Fruit fly (Drosophila melanogaster) whole organism, wandering third instar larva: ENCODE measurements around the gene Peritrophin-A.

Source experiments
- Abd-B ChIP-seq: fragments of >200 bp; optimal IDR thresholded peaks from 2 replicates; lab custom pipeline; 2017; ENCODE audit warnings: missing biosample characterization, missing genetic modification characterization
- CG9705 ChIP-seq: fragments of 200-800 bp; sonication (Bioruptor generic); optimal IDR thresholded peaks from 2 replicates; lab custom pipeline; 2018; ENCODE audit warnings: missing biosample characterization, mild to moderate bottlenecking, missing genetic modification characterization
- CrebA ChIP-seq: fragments of 200-800 bp; sonication (Bioruptor generic); optimal IDR thresholded peaks from 2 replicates; lab custom pipeline; 2016; ENCODE audit warnings: missing biosample characterization, mild to moderate bottlenecking, missing genetic modification characterization, borderline replicate concordance
- Dfd ChIP-seq: fragments of >200 bp; optimal IDR thresholded peaks from 2 replicates; lab custom pipeline; 2017; ENCODE audit warnings: missing biosample characterization, missing genetic modification characterization
- Dif ChIP-seq: fragments of 200-275, 200-300 bp; sonication (Bioruptor generic); optimal IDR thresholded peaks from 2 replicates; lab custom pipeline; 2018; ENCODE audit warnings: missing biosample characterization, missing genetic modification characterization; ENCODE audit not compliant: partially characterized antibody
- GATAd ChIP-seq: sonication (Bioruptor generic); optimal IDR thresholded peaks from 2 replicates; lab custom pipeline; 2016; ENCODE audit warnings: missing biosample characterization, missing genetic modification characterization
- HLH106 ChIP-seq: fragments of 200-800 bp; optimal IDR thresholded peaks from 3 replicates; lab custom pipeline; 2019; ENCODE audit warnings: missing biosample characterization, mild to moderate bottlenecking, missing genetic modification characterization, moderate library complexity
- Hnf4 ChIP-seq: fragments of 200-800 bp; sonication (Bioruptor generic); optimal IDR thresholded peaks from 2 replicates; lab custom pipeline; 2016; ENCODE audit warnings: missing biosample characterization, mild to moderate bottlenecking, missing genetic modification characterization
- Hr83 ChIP-seq: fragments of 200-300 bp; sonication (Bioruptor generic); optimal IDR thresholded peaks from 2 replicates; lab custom pipeline; 2016; ENCODE audit warnings: missing biosample characterization, mild to moderate bottlenecking, missing genetic modification characterization, moderate library complexity; ENCODE audit not compliant: poor library complexity, severe bottlenecking
- Jra ChIP-seq: sonication (Bioruptor generic); optimal IDR thresholded peaks from 2 replicates; lab custom pipeline; 2016; ENCODE audit warnings: missing biosample characterization, missing genetic modification characterization
- Mio ChIP-seq: sonication (Bioruptor generic); optimal IDR thresholded peaks from 2 replicates; lab custom pipeline; 2016; ENCODE audit warnings: missing biosample characterization, missing genetic modification characterization
- Myc ChIP-seq: fragments of >200 bp; optimal IDR thresholded peaks from 2 replicates; lab custom pipeline; 2017
- N ChIP-seq: fragments of >200 bp; optimal IDR thresholded peaks from 2 replicates; lab custom pipeline; 2018; ENCODE audit warnings: missing biosample characterization, missing external identifiers, missing genetic modification characterization
- OdsH ChIP-seq: fragments of 200-800 bp; sonication (Bioruptor generic); optimal IDR thresholded peaks from 2 replicates; lab custom pipeline; 2016; ENCODE audit warnings: missing biosample characterization, mild to moderate bottlenecking, missing genetic modification characterization
- Rel ChIP-seq, 2 experiments: fragments of 200-800 bp; sonication (Bioruptor generic) in 1 of 2; optimal IDR thresholded peaks; 2 replicates in 1 of 2; 3 replicates in 1 of 2; lab custom pipeline; 2016 to 2019; ENCODE audit warnings: mild to moderate bottlenecking in 2 of 2, missing biosample characterization in 2 of 2, missing genetic modification characterization in 2 of 2, moderate library complexity in 1 of 2
- brk ChIP-seq: fragments of 200-800 bp; sonication (Bioruptor generic); optimal IDR thresholded peaks from 2 replicates; lab custom pipeline; 2016; ENCODE audit warnings: missing biosample characterization, mild to moderate bottlenecking, missing genetic modification characterization
- dl ChIP-seq, 2 experiments: fragments of 175-275, 200-275 bp in 1 of 2; fragments of 200-275 bp in 1 of 2; sonication (Bioruptor generic); optimal IDR thresholded peaks; lab custom pipeline; 2018; ENCODE audit warnings: mild to moderate bottlenecking in 2 of 2, missing biosample characterization in 2 of 2, missing genetic modification characterization in 2 of 2, moderate library complexity in 2 of 2; ENCODE audit not compliant: partially characterized antibody in 2 of 2, insufficient read depth in 1 of 2
- dmrt93B ChIP-seq: fragments of 200-800 bp; sonication (Bioruptor generic); optimal IDR thresholded peaks from 2 replicates; lab custom pipeline; 2018; ENCODE audit warnings: missing biosample characterization, mild to moderate bottlenecking, missing genetic modification characterization
- dsf ChIP-seq: sonication (Bioruptor generic); optimal IDR thresholded peaks from 2 replicates; lab custom pipeline; 2016; ENCODE audit warnings: missing biosample characterization, missing genetic modification characterization, borderline replicate concordance
- ey ChIP-seq: fragments of 200-800 bp; sonication (Bioruptor generic); optimal IDR thresholded peaks from 2 replicates; lab custom pipeline; 2016; ENCODE audit warnings: missing biosample characterization, missing genetic modification characterization
- foxo ChIP-seq, 2 experiments: fragments of 200-800 bp; sonication (Bioruptor generic); optimal IDR thresholded peaks; 2 replicates in 1 of 2; 3 replicates in 1 of 2; lab custom pipeline; 2016 to 2017; ENCODE audit warnings: missing biosample characterization in 2 of 2, missing genetic modification characterization in 2 of 2
- fru ChIP-seq: fragments of 200-800 bp; sonication (Bioruptor generic); optimal IDR thresholded peaks from 3 replicates; lab custom pipeline; 2016; ENCODE audit warnings: missing biosample characterization, mild to moderate bottlenecking, missing genetic modification characterization
- h ChIP-seq: fragments of 200-800 bp; sonication (Bioruptor generic); optimal IDR thresholded peaks from 3 replicates; lab custom pipeline; 2016; ENCODE audit warnings: missing biosample characterization, mild to moderate bottlenecking, missing genetic modification characterization
- jim ChIP-seq: fragments of 175-275, 200-325 bp; sonication (Bioruptor generic); optimal IDR thresholded peaks from 2 replicates; lab custom pipeline; 2016; ENCODE audit warnings: missing biosample characterization, mild to moderate bottlenecking, missing genetic modification characterization
- lola ChIP-seq: fragments of >200 bp; optimal IDR thresholded peaks from 2 replicates; lab custom pipeline; 2017; ENCODE audit warnings: missing biosample characterization, missing genetic modification characterization
- psq ChIP-seq: fragments of 200-800 bp; sonication (Bioruptor generic); optimal IDR thresholded peaks from 3 replicates; lab custom pipeline; 2017; ENCODE audit warnings: missing biosample characterization, mild to moderate bottlenecking, missing genetic modification characterization, moderate library complexity
- rgr ChIP-seq: fragments of 200-800 bp; sonication (Bioruptor generic); optimal IDR thresholded peaks from 3 replicates; lab custom pipeline; 2016; ENCODE audit warnings: missing biosample characterization, mild to moderate bottlenecking, missing genetic modification characterization
- sage ChIP-seq: fragments of 200-800 bp; sonication (Bioruptor generic); optimal IDR thresholded peaks from 2 replicates; lab custom pipeline; 2016; ENCODE audit warnings: missing biosample characterization, mild to moderate bottlenecking, missing genetic modification characterization
- sv ChIP-seq: fragments of 200-800 bp; sonication (Bioruptor generic); optimal IDR thresholded peaks from 3 replicates; lab custom pipeline; 2016; ENCODE audit warnings: missing biosample characterization, missing genetic modification characterization
- tai ChIP-seq: sonication (Bioruptor generic); optimal IDR thresholded peaks from 2 replicates; lab custom pipeline; 2016; ENCODE audit warnings: missing biosample characterization, missing genetic modification characterization

Peritrophin-A gene

dm6 chrX:20240518-20241186, 3.8 kb upstream of the Peritrophin-A start:
- no peak for TF ChIP-seq jim (GFP tag; lab: Kevin White, UChicago)
- TF ChIP-seq HLH106, result no peak
- TF ChIP-seq Dfd (GFP tag; lab: Kevin White, UChicago), result no peak
- no peak for TF ChIP-seq Abd-B (GFP tag; lab: Kevin White, UChicago)
- no peak for TF ChIP-seq CrebA (GFP tag; lab: Kevin White, UChicago)
- no peak for TF ChIP-seq Hr83
- TF ChIP-seq CG9705, result no peak
- no peak for TF ChIP-seq rgr (GFP tag; lab: Kevin White, UChicago)

- TF ChIP-seq h, result no peak
- TF ChIP-seq lola, result no peak
- TF ChIP-seq dl (GFP tag; optimal IDR thresholded peaks at IDR 0.05; lab: Kevin White, UChicago; ENCODE audit: insufficient read depth in 1 of 2, partially characterized antibody in 2 of 2), result no peak
- no peak for TF ChIP-seq CG9705
- TF ChIP-seq GATAd (GFP tag; lab: Kevin White, UChicago), result no peak
- no peak for TF ChIP-seq psq (GFP tag; lab: Kevin White, UChicago)
- TF ChIP-seq Jra (GFP tag; lab: Kevin White, UChicago), result no peak
- TF ChIP-seq Rel (GFP tag; optimal IDR thresholded peaks at IDR 0.05; lab: Kevin White, UChicago), result no peak
- TF ChIP-seq Rel (tag; optimal IDR thresholded peaks at IDR 0.05; lab: Kevin White, UChicago), result no peak
- TF ChIP-seq Abd-B (GFP tag; lab: Kevin White, UChicago), result no peak
- no peak for TF ChIP-seq foxo (GFP tag; optimal IDR thresholded peaks at IDR 0.05; lab: Kevin White, UChicago)
- TF ChIP-seq Hnf4 (GFP tag; lab: Kevin White, UChicago), result no peak
Observed at dm6 chrX:20243274-20243839, 1.1 kb upstream of the Peritrophin-A start.

DNA sequence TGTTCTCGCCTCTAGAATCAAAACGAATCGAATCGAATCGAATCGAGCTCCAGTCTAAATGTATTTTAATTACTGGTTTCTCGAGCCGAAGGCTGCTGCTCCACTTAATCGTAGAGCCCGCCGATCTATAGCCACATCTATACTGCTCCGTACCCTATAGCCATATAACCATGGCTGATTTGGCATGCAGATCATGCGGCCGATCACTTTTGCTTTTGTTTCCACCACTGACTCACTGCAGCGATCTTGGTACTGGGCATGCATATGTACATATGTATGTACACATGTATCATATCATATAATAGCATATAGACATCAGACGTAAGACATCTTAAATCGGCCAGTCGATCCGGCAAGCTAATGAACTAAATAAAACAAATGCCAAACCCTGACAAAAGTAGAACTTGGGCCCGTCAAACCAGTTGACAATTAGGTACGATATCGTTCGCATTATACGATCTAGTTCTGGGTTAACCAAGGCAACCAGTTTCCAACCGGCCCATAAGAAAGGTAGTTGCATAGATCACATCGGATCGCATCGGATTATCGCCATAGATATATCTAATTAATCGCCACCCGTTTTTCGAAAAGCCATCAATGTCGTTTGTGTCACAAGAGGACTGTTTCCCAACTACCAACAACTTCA, 894 bp downstream of the Peritrophin-A start:
- TF ChIP-seq CG9705, result no peak
- no peak for TF ChIP-seq sage (GFP tag; lab: Kevin White, UChicago)
- no peak for TF ChIP-seq rgr (GFP tag; lab: Kevin White, UChicago)
- TF ChIP-seq Dif (GFP tag; lab: Kevin White, UChicago), result no peak
- TF ChIP-seq N (GFP tag; lab: Kevin White, UChicago), result no peak
- no peak for TF ChIP-seq fru (GFP tag; lab: Kevin White, UChicago)
- TF ChIP-seq tai (GFP tag; lab: Kevin White, UChicago), result no peak
- TF ChIP-seq HLH106, result no peak
- no peak for TF ChIP-seq Rel (GFP tag; optimal IDR thresholded peaks at IDR 0.05; lab: Kevin White, UChicago)
- no peak for TF ChIP-seq Rel (tag; optimal IDR thresholded peaks at IDR 0.05; lab: Kevin White, UChicago)
- TF ChIP-seq h, result no peak
- TF ChIP-seq jim (GFP tag; lab: Kevin White, UChicago), result no peak
- TF ChIP-seq dsf, result no peak
- no peak for TF ChIP-seq Mio (GFP tag; lab: Kevin White, UChicago)
- TF ChIP-seq ey (GFP tag; lab: Kevin White, UChicago), result no peak
- no peak for TF ChIP-seq brk
- TF ChIP-seq lola, result no peak

- TF ChIP-seq fru (GFP tag; lab: Kevin White, UChicago) (peak; percentile 18), HLH106 (peak; percentile 43), OdsH (peak; percentile 2), foxo (GFP tag; optimal IDR thresholded peaks at IDR 0.05; lab: Kevin White, UChicago) (peak in 1 of 2 experiments; percentile 28), rgr (GFP tag; lab: Kevin White, UChicago) (peak; percentile 10), dsf (no peak), dmrt93B (no peak), ey (GFP tag; lab: Kevin White, UChicago) (peak; percentile 16), h (peak; percentile 20)
Observed at dm6 chrX:20247710-20248109, 3.3 kb downstream of the Peritrophin-A start.

DNA sequence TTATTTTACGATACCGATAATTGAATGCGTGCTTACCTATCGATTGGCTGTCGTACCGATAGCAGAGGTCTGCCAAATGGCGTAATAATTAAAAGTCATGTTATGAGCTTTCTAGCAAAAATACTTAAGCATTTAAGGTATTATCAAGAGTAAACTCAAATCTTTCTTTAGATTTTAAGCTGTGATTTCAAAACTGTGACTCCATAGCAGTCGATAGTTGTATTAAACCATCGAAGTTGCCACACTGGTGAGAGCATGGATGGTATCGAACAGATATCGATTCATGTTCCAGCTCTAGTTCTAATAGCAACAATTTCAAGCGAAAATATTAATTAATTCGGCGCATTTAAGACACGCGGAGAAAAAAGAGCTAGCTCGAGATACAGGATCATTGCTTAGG, 6.6 kb downstream of the Peritrophin-A start, which contains the start of the genes CG17068 and Rab10:
TSS of gene CG17068 (minus strand) at position 25 of the 400 bp plus-strand sequence.
TSS of gene Rab10 (plus strand) at position 270 of the 400 bp plus-strand sequence.
- no peak for TF ChIP-seq Rel (GFP tag; optimal IDR thresholded peaks at IDR 0.05; lab: Kevin White, UChicago)
- peak; percentile 14 for TF ChIP-seq Rel (tag; optimal IDR thresholded peaks at IDR 0.05; lab: Kevin White, UChicago)
- no peak for TF ChIP-seq Jra (GFP tag; lab: Kevin White, UChicago)
- no peak for TF ChIP-seq ey (GFP tag; lab: Kevin White, UChicago)
- no peak for TF ChIP-seq brk
- peak in 1 of 2 experiments; percentile 7 for TF ChIP-seq foxo (GFP tag; optimal IDR thresholded peaks at IDR 0.05; lab: Kevin White, UChicago)
- no peak for TF ChIP-seq sv (GFP tag; lab: Kevin White, UChicago)
- TF ChIP-seq Myc (lab: Kevin White, UChicago), result peak; percentile 12
- TF ChIP-seq Dif (GFP tag; lab: Kevin White, UChicago), result no peak
- TF ChIP-seq GATAd (GFP tag; lab: Kevin White, UChicago), result no peak
- TF ChIP-seq h, result peak; percentile 19
- TF ChIP-seq Hnf4 (GFP tag; lab: Kevin White, UChicago), result no peak
- no peak for TF ChIP-seq dsf
- TF ChIP-seq, all 38 proteins: peak for 4
